Fruit fly (Drosophila melanogaster) whole organism, embryonic: Measurements from ENCODE around the gene CG46397.

Experiments
- Atf-2 ChIP-seq: fragments of 200-800 bp; sonication (Bioruptor generic); optimal IDR thresholded peaks from 2 replicates; lab custom pipeline; 2016; ENCODE audit warnings: missing biosample characterization, missing genetic modification characterization
- Awh ChIP-seq: fragments of 200-800 bp; sonication (Bioruptor generic); IDR thresholded peaks from 2 replicates; pipeline ENCODE4, ENCODE4 v1.3.6; 2022; ENCODE audit warnings: missing biosample characterization, missing genetic modification characterization
- B-H1 ChIP-seq: fragments of 200-800 bp; sonication (Bioruptor generic); IDR thresholded peaks from 3 replicates; pipeline ENCODE4 v1.3.6; 2022; ENCODE audit warnings: missing biosample characterization, missing genetic modification characterization
- Bgb ChIP-seq: fragments of 200-800 bp; sonication (Bioruptor generic); IDR thresholded peaks from 2 replicates; pipeline ENCODE4 v1.3.6; 2022; ENCODE audit warnings: missing biosample characterization, missing genetic modification characterization; ENCODE audit not compliant: partially characterized antibody
- CG10209 ChIP-seq: fragments of 200-800 bp; sonication (Bioruptor generic); optimal IDR thresholded peaks from 3 replicates; lab custom pipeline; 2017; ENCODE audit warnings: missing biosample characterization, mild to moderate bottlenecking, missing genetic modification characterization, missing genetic modification reagents
- CG10366 ChIP-seq: fragments of 200-800 bp; sonication (Bioruptor generic); IDR thresholded peaks from 2 replicates; pipeline ENCODE4 v1.3.6; 2022; ENCODE audit warnings: missing biosample characterization, missing genetic modification characterization
- CG10654 ChIP-seq: fragments of 200-800 bp; sonication (Bioruptor generic); optimal IDR thresholded peaks from 2 replicates; lab custom pipeline; 2016; ENCODE audit warnings: missing biosample characterization, missing genetic modification characterization
- CG11723 ChIP-seq: fragments of 200-800 bp; sonication (Bioruptor generic); optimal IDR thresholded peaks from 2 replicates; lab custom pipeline; 2017; ENCODE audit warnings: missing biosample characterization, mild to moderate bottlenecking, missing genetic modification characterization
- CG12155 ChIP-seq: fragments of 200-800 bp; sonication (Bioruptor generic); optimal IDR thresholded peaks from 3 replicates; lab custom pipeline; 2016; ENCODE audit warnings: missing biosample characterization, missing genetic modification characterization
- CG13296 ChIP-seq: fragments of 200-800 bp; sonication (Bioruptor generic); optimal IDR thresholded peaks from 3 replicates; lab custom pipeline; 2018; ENCODE audit warnings: missing biosample characterization, mild to moderate bottlenecking, missing genetic modification characterization
- CG13894 ChIP-seq: fragments of 200-800 bp; sonication (Bioruptor generic); optimal IDR thresholded peaks from 3 replicates; lab custom pipeline; 2018; ENCODE audit warnings: missing biosample characterization, mild to moderate bottlenecking, missing genetic modification characterization, moderate library complexity
- CG14050 ChIP-seq: fragments of 200-800 bp; sonication (Bioruptor generic); IDR thresholded peaks from 3 replicates; pipeline ENCODE4 v1.3.6; 2022; ENCODE audit warnings: missing biosample characterization, missing genetic modification characterization
- CG1602 ChIP-seq: fragments of 200-800 bp; sonication (Bioruptor generic); optimal IDR thresholded peaks from 3 replicates; lab custom pipeline; 2016; ENCODE audit warnings: missing biosample characterization, missing genetic modification characterization
- CG17328 ChIP-seq: fragments of 200-800 bp; sonication (Bioruptor generic); IDR thresholded peaks from 2 replicates; pipeline ENCODE4 v1.3.6; 2022; ENCODE audit warnings: missing biosample characterization, missing genetic modification characterization
- CG18599 ChIP-seq: fragments of 200-800 bp; sonication (Bioruptor generic); optimal IDR thresholded peaks from 3 replicates; lab custom pipeline; 2017; ENCODE audit warnings: missing biosample characterization, missing genetic modification characterization, mild to moderate bottlenecking, moderate library complexity, missing genetic modification reagents
- CG2120 ChIP-seq: fragments of 200-800 bp; sonication (Bioruptor generic); optimal IDR thresholded peaks from 3 replicates; lab custom pipeline; 2016; ENCODE audit warnings: missing biosample characterization, missing genetic modification characterization
- CG2875 ChIP-seq: fragments of 200-800 bp; sonication (Bioruptor generic); optimal IDR thresholded peaks from 2 replicates; lab custom pipeline; 2017; ENCODE audit warnings: missing biosample characterization, mild to moderate bottlenecking, missing genetic modification characterization, missing genetic modification reagents
- CG33213 ChIP-seq: fragments of 200-800 bp; sonication (Bioruptor generic); optimal IDR thresholded peaks from 3 replicates; lab custom pipeline; 2016; ENCODE audit warnings: missing biosample characterization, missing genetic modification characterization
- CG3407 ChIP-seq: fragments of 200-800 bp; sonication (Bioruptor generic); optimal IDR thresholded peaks from 2 replicates; lab custom pipeline; 2018; ENCODE audit warnings: missing biosample characterization, mild to moderate bottlenecking, missing genetic modification characterization
- CG34376 ChIP-seq: fragments of 200-800 bp; sonication (Bioruptor generic); optimal IDR thresholded peaks from 2 replicates; lab custom pipeline; 2018; ENCODE audit warnings: missing biosample characterization, mild to moderate bottlenecking, missing genetic modification characterization
- CG6654 ChIP-seq: fragments of 200-800 bp; sonication (Bioruptor generic); optimal IDR thresholded peaks from 2 replicates; lab custom pipeline; 2017; ENCODE audit warnings: missing biosample characterization, mild to moderate bottlenecking, missing genetic modification characterization
- CG6683 ChIP-seq: fragments of 200-800 bp; sonication (Bioruptor generic); optimal IDR thresholded peaks from 2 replicates; lab custom pipeline; 2017; ENCODE audit warnings: missing biosample characterization, mild to moderate bottlenecking, missing genetic modification characterization, missing genetic modification reagents
- CG6813 ChIP-seq: fragments of 200-800 bp; sonication (Bioruptor generic); optimal IDR thresholded peaks from 2 replicates; lab custom pipeline; 2017; ENCODE audit warnings: missing biosample characterization, missing genetic modification characterization, mild to moderate bottlenecking, moderate library complexity, missing genetic modification reagents
- CG7987 ChIP-seq: fragments of 200-800 bp; sonication (Bioruptor generic); optimal IDR thresholded peaks from 2 replicates; lab custom pipeline; 2018; ENCODE audit warnings: missing biosample characterization, mild to moderate bottlenecking, missing genetic modification characterization, moderate library complexity
- CG8290 ChIP-seq, 3 experiments: fragments of 200-800 bp; sonication (Bioruptor generic); optimal IDR thresholded peaks; 2 replicates each; lab custom pipeline; 2016 to 2019; ENCODE audit warnings: missing biosample characterization in 3 of 3, missing genetic modification characterization in 3 of 3, mild to moderate bottlenecking in 2 of 3, moderate library complexity in 1 of 3
- CG8765 ChIP-seq: fragments of 200-800 bp; sonication (Bioruptor generic); IDR thresholded peaks from 2 replicates; pipeline ENCODE4 v1.3.6; 2022; ENCODE audit warnings: missing biosample characterization, missing genetic modification characterization
- CG8944 ChIP-seq: fragments of 200-800 bp; sonication (Bioruptor generic); optimal IDR thresholded peaks from 3 replicates; lab custom pipeline; 2016; ENCODE audit warnings: missing biosample characterization, missing genetic modification characterization
- CG9932 ChIP-seq: fragments of 200-800 bp; sonication (Bioruptor generic); IDR thresholded peaks from 2 replicates; pipeline ENCODE4 v1.3.6; 2022; ENCODE audit warnings: missing biosample characterization, missing genetic modification characterization
- Dad ChIP-seq: fragments of 200-800 bp; sonication (Bioruptor generic); optimal IDR thresholded peaks from 3 replicates; lab custom pipeline; 2016; ENCODE audit warnings: missing biosample characterization, missing genetic modification characterization
- HLH3B ChIP-seq: fragments of 200-800 bp; sonication (Bioruptor generic); IDR thresholded peaks from 2 replicates; pipeline ENCODE4 v1.3.6; 2022; ENCODE audit warnings: missing biosample characterization, missing genetic modification characterization
- Nf-YC ChIP-seq: fragments of 200-800 bp; optimal IDR thresholded peaks from 3 replicates; lab custom pipeline; 2019; ENCODE audit warnings: missing biosample characterization, mild to moderate bottlenecking, missing genetic modification characterization, moderate library complexity
- Ssrp ChIP-seq: fragments of 200-800 bp; sonication (Bioruptor generic); optimal IDR thresholded peaks from 2 replicates; lab custom pipeline; 2018; ENCODE audit warnings: missing biosample characterization, mild to moderate bottlenecking, missing genetic modification characterization, moderate library complexity
- ara ChIP-seq: fragments of 200-800 bp; sonication (Bioruptor generic); IDR thresholded peaks from 2 replicates; pipeline ENCODE4 v1.3.6; 2022; ENCODE audit warnings: missing biosample characterization, missing genetic modification characterization
- bbx ChIP-seq: fragments of 200-800 bp; sonication (Bioruptor generic); IDR thresholded peaks from 2 replicates; pipeline ENCODE4 v1.3.6; 2022; ENCODE audit warnings: missing biosample characterization, missing genetic modification characterization; ENCODE audit not compliant: partially characterized antibody
- chif ChIP-seq, 2 experiments: fragments of 200-800 bp; sonication (Bioruptor generic); optimal IDR thresholded peaks; 3 replicates each; lab custom pipeline; 2016; ENCODE audit warnings: missing biosample characterization in 2 of 2, missing genetic modification characterization in 2 of 2
- ci ChIP-seq: fragments of 200-800 bp; sonication (Bioruptor generic); IDR thresholded peaks from 3 replicates; pipeline ENCODE4 v1.3.6; 2022; ENCODE audit warnings: missing biosample characterization, missing genetic modification characterization
- crol ChIP-seq: fragments of 200-800 bp; sonication (Bioruptor generic); IDR thresholded peaks from 2 replicates; pipeline ENCODE4 v1.3.6; 2022; ENCODE audit warnings: missing biosample characterization, missing genetic modification characterization
- danr ChIP-seq: fragments of 200-800 bp; sonication (Bioruptor generic); IDR thresholded peaks from 2 replicates; pipeline ENCODE4 v1.3.6; 2022; ENCODE audit warnings: missing biosample characterization, missing genetic modification characterization
- fru ChIP-seq: fragments of >200 bp; optimal IDR thresholded peaks from 2 replicates; lab custom pipeline; 2017
- org-1 ChIP-seq: fragments of 200-800 bp; sonication (Bioruptor generic); optimal IDR thresholded peaks from 2 replicates; lab custom pipeline; 2017; ENCODE audit warnings: missing biosample characterization, missing genetic modification characterization
- sim ChIP-seq: fragments of 200-800 bp; sonication (Bioruptor generic); IDR thresholded peaks from 2 replicates; pipeline ENCODE4 v1.3.6; 2022; ENCODE audit warnings: missing biosample characterization, missing genetic modification characterization
- ssp ChIP-seq: fragments of 200-800 bp; sonication (Bioruptor generic); IDR thresholded peaks from 2 replicates; pipeline ENCODE4 v1.3.6; 2022; ENCODE audit warnings: missing biosample characterization, missing genetic modification characterization
- tll ChIP-seq, 2 experiments: fragments of 200-800 bp in 1 of 2; fragments of >200 bp in 1 of 2; sonication (Bioruptor generic) in 1 of 2; optimal IDR thresholded peaks; 2 replicates each; lab custom pipeline; 2017 to 2019; ENCODE audit warnings: missing biosample characterization in 2 of 2, missing genetic modification characterization in 2 of 2, mild to moderate bottlenecking in 1 of 2, moderate library complexity in 1 of 2
- usp ChIP-seq: fragments of >200 bp; optimal IDR thresholded peaks from 2 replicates; lab custom pipeline; 2017; ENCODE audit warnings: missing biosample characterization, missing genetic modification characterization
- vfl ChIP-seq: fragments of 200-800 bp; sonication (Bioruptor generic); optimal IDR thresholded peaks from 2 replicates; lab custom pipeline; 2016; ENCODE audit warnings: missing biosample characterization, missing genetic modification characterization
- vnd ChIP-seq: fragments of 200-800 bp; sonication (Bioruptor generic); IDR thresholded peaks from 3 replicates; pipeline ENCODE4 v1.3.6; 2022; ENCODE audit warnings: missing biosample characterization, missing genetic modification characterization; ENCODE audit not compliant: partially characterized antibody
- wdn ChIP-seq: fragments of 200-800 bp; sonication (Bioruptor generic); IDR thresholded peaks from 2 replicates; pipeline ENCODE4 v1.3.6; 2022; ENCODE audit warnings: missing biosample characterization, missing genetic modification characterization
- zen ChIP-seq: fragments of 200-800 bp; sonication (Bioruptor generic); optimal IDR thresholded peaks from 3 replicates; lab custom pipeline; 2018; ENCODE audit warnings: missing biosample characterization, mild to moderate bottlenecking, missing genetic modification characterization, moderate library complexity

Gene CG46397

dm6 chr2L:8952194-8953037 is 5.3 kb downstream of the CG46397 start (continued):
- TF ChIP-seq vnd (GFP tag; lab: Robert Waterston, UW) (peak; percentile 59; the same call in 1 of the 3 replicates), sim (peak; percentile 20; the same call in 1 of the 2 replicates), CG13296 (GFP tag; lab: Kevin White, UChicago) (peak; percentile 7), vfl (GFP tag; lab: Kevin White, UChicago) (no peak), CG10654 (GFP tag; lab: Kevin White, UChicago) (no peak), bbx (GFP tag; lab: Robert Waterston, UW) (no peak), B-H1 (GFP tag; lab: Robert Waterston, UW) (peak; percentile 33; the same call in 1 of the 3 replicates), CG11723 (GFP tag; lab: Kevin White, UChicago) (peak; percentile 11), CG6813 (peak; percentile 9), CG10209 (peak; percentile 14), wdn (GFP tag; lab: Robert Waterston, UW) (0 out of 2 replicates have a peak, but pooled peaks have one; percentile 22), CG3407 (GFP tag; lab: Kevin White, UChicago) (no peak), CG18599 (GFP tag; lab: Kevin White, UChicago) (peak; percentile 79), org-1 (peak; percentile 19), HLH3B (peak; percentile 42; the same call in 1 of the 2 replicates), CG14050 (GFP tag; lab: Robert Waterston, UW) (no peak), CG6654 (GFP tag; lab: Kevin White, UChicago) (no peak), CG2875 (GFP tag; lab: Kevin White, UChicago) (peak; percentile 33), CG17328 (GFP tag; lab: Robert Waterston, UW) (peak; percentile 49; the same call in 1 of the 2 replicates), Ssrp (tag; lab: Kevin White, UChicago) (peak; percentile 23), ci (GFP tag; lab: Robert Waterston, UW) (peak; percentile 68), CG33213 (GFP tag; lab: Kevin White, UChicago) (peak; percentile 51), CG9932 (GFP tag; lab: Robert Waterston, UW) (peak; percentile 65), CG2120 (GFP tag; lab: Kevin White, UChicago) (peak; percentile 72), CG13894 (tag; lab: Kevin White, UChicago) (peak; percentile 17), Nf-YC (tag; lab: Kevin White, UChicago) (no peak), Atf-2 (GFP tag; lab: Kevin White, UChicago) (no peak), CG8944 (GFP tag; lab: Kevin White, UChicago) (peak; percentile 33), crol (GFP tag; lab: Robert Waterston, UW) (no peak), CG1602 (GFP tag; lab: Kevin White, UChicago) (peak; percentile 4), usp (GFP tag; lab: Kevin White, UChicago) (no peak), tll (GFP tag; optimal IDR thresholded peaks at IDR 0.05; lab: Kevin White, UChicago) (peak in 1 of 2 experiments; percentile 26), CG12155 (GFP tag; lab: Kevin White, UChicago) (peak; percentile 42), Awh (GFP tag; lab: Robert Waterston, UW) (no peak), CG10366 (peak; percentile 31), ara (peak; percentile 54; the same call in 1 of the 2 replicates), fru (lab: Kevin White, UChicago) (no peak), zen (peak; percentile 37), chif (GFP tag; optimal IDR thresholded peaks at IDR 0.05; lab: Kevin White, UChicago) (peak in 1 of 2 experiments; percentile 52), CG7987 (GFP tag; lab: Kevin White, UChicago) (no peak), Bgb (GFP tag; lab: Robert Waterston, UW) (peak; percentile 81), danr (GFP tag; lab: Robert Waterston, UW) (peak; percentile 35; the same call in 1 of the 2 replicates), CG8290 (GFP tag; optimal IDR thresholded peaks at IDR 0.05; lab: Kevin White, UChicago) (no peak), CG8290 (tag; optimal IDR thresholded peaks at IDR 0.05; lab: Kevin White, UChicago) (peak in 1 of 2 experiments; percentile 61), Dad (GFP tag; lab: Kevin White, UChicago) (no peak), CG34376 (GFP tag; lab: Kevin White, UChicago) (peak; percentile 30), CG8765 (GFP tag; lab: Robert Waterston, UW) (peak; percentile 56), ssp (GFP tag; lab: Robert Waterston, UW) (no peak), CG6683 (GFP tag; lab: Kevin White, UChicago) (no peak)
